Worm (Caenorhabditis elegans): Measurements from ENCODE around the gene ecps-1.

ecps-1 gene

ce11 chrIII:10505943-10506698 lies 45.8 kb upstream of the ecps-1 start:
- TF ChIP-seq ztf-11 (tag; optimal IDR thresholded peaks at IDR 0.05): no peak
- no peak for TF ChIP-seq lsy-2 (tag; optimal IDR thresholded peaks at IDR 0.05)
- no peak for TF ChIP-seq unc-39 (tag; optimal IDR thresholded peaks at IDR 0.05)
- no peak for TF ChIP-seq snpc-4 (tag; optimal IDR thresholded peaks at IDR 0.05)
- TF ChIP-seq ham-2 (GFP tag; optimal IDR thresholded peaks at IDR 0.05): no peak
- TF ChIP-seq ceh-43 (GFP tag; optimal IDR thresholded peaks at IDR 0.05): no peak
- no peak for TF ChIP-seq mls-2 (tag; optimal IDR thresholded peaks at IDR 0.05)
- no peak for TF ChIP-seq nhr-28 (tag; optimal IDR thresholded peaks at IDR 0.05)
- no peak for TF ChIP-seq lin-13 (tag; optimal IDR thresholded peaks at IDR 0.05)
- TF ChIP-seq ceh-39 (tag; optimal IDR thresholded peaks at IDR 0.05): no peak

ce11 chrIII:10505182-10505581 lies 44.8 kb upstream of the ecps-1 start, which contains the start of the genes taf-11.3 and urm-1:
taf-11.3 (minus strand) TSS chrIII:10505250.
urm-1 (plus strand) TSS chrIII:10505480.
- TF ChIP-seq unc-120 (tag; optimal IDR thresholded peaks at IDR 0.05; ENCODE audit: poor library complexity, severe bottlenecking): no peak
- TF ChIP-seq lin-13 (tag; optimal IDR thresholded peaks at IDR 0.05): peak; percentile 49
- TF ChIP-seq hlh-1 (tag; optimal IDR thresholded peaks at IDR 0.05): peak; percentile 13
- no peak for TF ChIP-seq zip-8 (tag; optimal IDR thresholded peaks at IDR 0.05)
- no peak for TF ChIP-seq blmp-1 (tag; optimal IDR thresholded peaks at IDR 0.05)
- peak; percentile 49 for TF ChIP-seq ceh-39 (tag; optimal IDR thresholded peaks at IDR 0.05)
- TF ChIP-seq elt-1 (tag; optimal IDR thresholded peaks at IDR 0.05; ENCODE audit: borderline replicate concordance, insufficient read depth): no peak
- no peak for TF ChIP-seq ztf-11 (tag; optimal IDR thresholded peaks at IDR 0.05)
- TF ChIP-seq nhr-76 (tag; optimal IDR thresholded peaks at IDR 0.05): no peak
- TF ChIP-seq lsy-2 (tag; optimal IDR thresholded peaks at IDR 0.05): peak; percentile 34
- no peak for TF ChIP-seq mab-5 (tag; optimal IDR thresholded peaks at IDR 0.05)
- no peak for TF ChIP-seq nhr-28 (tag; optimal IDR thresholded peaks at IDR 0.05)
- TF ChIP-seq nhr-12 (tag; optimal IDR thresholded peaks at IDR 0.05): no peak
- no peak for TF ChIP-seq bed-3 (GFP tag; optimal IDR thresholded peaks at IDR 0.05)
- TF ChIP-seq drap-1 (GFP tag; optimal IDR thresholded peaks at IDR 0.05): no peak
- peak; percentile 67 for TF ChIP-seq pha-4 (tag; optimal IDR thresholded peaks at IDR 0.05)
- TF ChIP-seq ceh-83 (GFP tag; optimal IDR thresholded peaks at IDR 0.05): no peak
- no peak for TF ChIP-seq snpc-4 (tag; optimal IDR thresholded peaks at IDR 0.05)
- no peak for TF ChIP-seq unc-39 (tag; optimal IDR thresholded peaks at IDR 0.05)
- peak; percentile 77 for TF ChIP-seq ces-1 (GFP tag; optimal IDR thresholded peaks at IDR 0.05)
- TF ChIP-seq elt-3 (tag; optimal IDR thresholded peaks at IDR 0.05): no peak
- no peak for TF ChIP-seq lin-32 (GFP tag; optimal IDR thresholded peaks at IDR 0.05)
- no peak for TF ChIP-seq mls-2 (tag; optimal IDR thresholded peaks at IDR 0.05)
- no peak for TF ChIP-seq unc-62 (GFP tag; optimal IDR thresholded peaks at IDR 0.05)
- no peak for TF ChIP-seq ham-2 (GFP tag; optimal IDR thresholded peaks at IDR 0.05)
- TF ChIP-seq cnd-1 (tag; optimal IDR thresholded peaks at IDR 0.05): no peak
- TF ChIP-seq M03D4.4 (tag; optimal IDR thresholded peaks at IDR 0.05): no peak
- TF ChIP-seq sptf-1 (tag; optimal IDR thresholded peaks at IDR 0.05): no peak
- no peak for TF ChIP-seq ceh-43 (GFP tag; optimal IDR thresholded peaks at IDR 0.05)
- TF ChIP-seq sem-2 (GFP tag; optimal IDR thresholded peaks at IDR 0.05): no peak
- peak; percentile 75 for TF ChIP-seq mep-1 (tag; optimal IDR thresholded peaks at IDR 0.05)
- peak; percentile 54 for TF ChIP-seq nhr-237 (tag; optimal IDR thresholded peaks at IDR 0.05)
- no peak for TF ChIP-seq tbx-8 (GFP tag; optimal IDR thresholded peaks at IDR 0.05)
- TF ChIP-seq nhr-2 (tag; optimal IDR thresholded peaks at IDR 0.05): no peak
- no peak for TF ChIP-seq flh-1 (GFP tag; optimal IDR thresholded peaks at IDR 0.05)

DNA sequence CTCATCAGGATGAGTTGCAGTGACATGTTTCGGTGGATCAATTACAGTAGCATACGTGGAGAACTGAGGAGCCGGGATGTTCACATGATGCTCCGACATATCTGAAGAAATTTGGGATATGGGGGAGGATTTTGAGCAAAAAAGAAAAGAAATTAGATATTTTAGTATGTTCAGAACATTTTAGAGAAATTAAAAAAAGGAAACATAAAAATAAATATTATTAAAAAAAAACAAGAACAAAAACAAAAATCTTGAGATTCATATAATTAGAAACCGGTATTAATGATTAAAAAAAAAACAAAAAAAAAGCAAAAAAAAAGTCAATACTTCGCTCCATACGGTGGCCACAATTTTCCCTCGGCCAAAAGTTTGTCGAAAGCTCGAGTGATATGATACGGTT lies 43.4 kb upstream of the ecps-1 start, which contains the start of gene rab-33:
TSS of gene rab-33 (minus strand) at position 101 of the 400 bp plus-strand sequence.
- TF ChIP-seq ceh-43 (GFP tag; optimal IDR thresholded peaks at IDR 0.05) (no peak), bed-3 (GFP tag; optimal IDR thresholded peaks at IDR 0.05) (no peak), elt-3 (tag; optimal IDR thresholded peaks at IDR 0.05) (no peak), snpc-4 (tag; optimal IDR thresholded peaks at IDR 0.05) (no peak), nhr-76 (tag; optimal IDR thresholded peaks at IDR 0.05) (no peak), drap-1 (GFP tag; optimal IDR thresholded peaks at IDR 0.05) (no peak), blmp-1 (tag; optimal IDR thresholded peaks at IDR 0.05) (no peak), ceh-39 (tag; optimal IDR thresholded peaks at IDR 0.05) (no peak), mls-2 (tag; optimal IDR thresholded peaks at IDR 0.05) (no peak), hlh-1 (tag; optimal IDR thresholded peaks at IDR 0.05) (no peak), ham-2 (GFP tag; optimal IDR thresholded peaks at IDR 0.05) (no peak), pha-4 (tag; optimal IDR thresholded peaks at IDR 0.05) (no peak), M03D4.4 (tag; optimal IDR thresholded peaks at IDR 0.05) (no peak), unc-120 (tag; optimal IDR thresholded peaks at IDR 0.05; ENCODE audit: poor library complexity, severe bottlenecking) (no peak), ceh-83 (GFP tag; optimal IDR thresholded peaks at IDR 0.05) (no peak), nhr-12 (tag; optimal IDR thresholded peaks at IDR 0.05) (no peak), nhr-28 (tag; optimal IDR thresholded peaks at IDR 0.05) (no peak)
